Fruit fly (Drosophila melanogaster) whole organism, embryonic: ENCODE results near the gene Sr-CI.

Source experiments
- Aef1 ChIP-seq: fragments of 200-800 bp; sonication (Bioruptor generic); IDR thresholded peaks from 3 replicates; pipeline ENCODE4 v1.3.6; 2022; ENCODE audit warnings: missing biosample characterization, missing genetic modification characterization
- Atf3 ChIP-seq: fragments of 200-800 bp; sonication (Bioruptor generic); optimal IDR thresholded peaks from 3 replicates; lab custom pipeline; 2016; ENCODE audit warnings: missing biosample characterization, missing genetic modification characterization
- CG10543 ChIP-seq: fragments of 200-800 bp; sonication (Bioruptor generic); optimal IDR thresholded peaks from 3 replicates; lab custom pipeline; 2017; ENCODE audit warnings: missing biosample characterization, mild to moderate bottlenecking, missing genetic modification characterization, moderate library complexity
- CG12071 ChIP-seq: fragments of 200-800 bp; sonication (Bioruptor generic); optimal IDR thresholded peaks from 3 replicates; lab custom pipeline; 2018; ENCODE audit warnings: missing biosample characterization, mild to moderate bottlenecking, missing genetic modification characterization
- CG12299 ChIP-seq: fragments of 200-800 bp; sonication (Bioruptor generic); optimal IDR thresholded peaks from 2 replicates; lab custom pipeline; 2018; ENCODE audit warnings: missing biosample characterization, mild to moderate bottlenecking, missing genetic modification characterization
- CG12744 ChIP-seq: fragments of 200-800 bp; sonication (Bioruptor generic); optimal IDR thresholded peaks from 2 replicates; lab custom pipeline; 2016; ENCODE audit warnings: missing biosample characterization, missing genetic modification characterization
- CG13624 ChIP-seq: fragments of 200-800 bp; sonication (Bioruptor generic); optimal IDR thresholded peaks from 2 replicates; lab custom pipeline; 2016; ENCODE audit warnings: missing biosample characterization, missing genetic modification characterization
- CG15696 ChIP-seq: fragments of 200-800 bp; sonication (Bioruptor generic); optimal IDR thresholded peaks from 2 replicates; lab custom pipeline; 2019; ENCODE audit warnings: missing biosample characterization, mild to moderate bottlenecking, missing genetic modification characterization, moderate library complexity
- CG17328 ChIP-seq: fragments of 200-800 bp; sonication (Bioruptor generic); IDR thresholded peaks from 2 replicates; pipeline ENCODE4 v1.3.6; 2022; ENCODE audit warnings: missing biosample characterization, missing genetic modification characterization
- CG17385 ChIP-seq: fragments of 200-800 bp; sonication (Bioruptor generic); optimal IDR thresholded peaks from 3 replicates; lab custom pipeline; 2018; ENCODE audit warnings: missing biosample characterization, mild to moderate bottlenecking, missing genetic modification characterization
- CG18011 ChIP-seq: fragments of 200-800 bp; sonication (Bioruptor generic); optimal IDR thresholded peaks from 2 replicates; lab custom pipeline; 2017; ENCODE audit warnings: missing biosample characterization, missing genetic modification characterization, mild to moderate bottlenecking, moderate library complexity, missing genotype
- CG18599 ChIP-seq: fragments of 200-800 bp; sonication (Bioruptor generic); optimal IDR thresholded peaks from 3 replicates; lab custom pipeline; 2017; ENCODE audit warnings: missing biosample characterization, missing genetic modification characterization, mild to moderate bottlenecking, moderate library complexity, missing genetic modification reagents
- CG30403 ChIP-seq: fragments of 200-800 bp; sonication (Bioruptor generic); optimal IDR thresholded peaks from 3 replicates; lab custom pipeline; 2016; ENCODE audit warnings: missing biosample characterization, missing genetic modification characterization
- CG30431 ChIP-seq: fragments of 200-800 bp; sonication (Bioruptor generic); optimal IDR thresholded peaks from 2 replicates; lab custom pipeline; 2017; ENCODE audit warnings: missing biosample characterization, missing genetic modification characterization
- CG31441 ChIP-seq: fragments of 200-800 bp; sonication (Bioruptor generic); IDR thresholded peaks from 2 replicates; pipeline ENCODE4 v1.3.6; 2022; ENCODE audit warnings: missing biosample characterization, missing genetic modification characterization
- CG6854 ChIP-seq: fragments of 200-800 bp; sonication (Bioruptor generic); optimal IDR thresholded peaks from 3 replicates; lab custom pipeline; 2017; ENCODE audit warnings: missing biosample characterization, mild to moderate bottlenecking, missing genetic modification characterization
- CG7928 ChIP-seq: fragments of 200-800 bp; sonication (Bioruptor generic); optimal IDR thresholded peaks from 2 replicates; lab custom pipeline; 2017; ENCODE audit warnings: missing biosample characterization, mild to moderate bottlenecking, missing genetic modification characterization
- CG8089 ChIP-seq: fragments of 200-800 bp; sonication (Bioruptor generic); optimal IDR thresholded peaks from 3 replicates; lab custom pipeline; 2016; ENCODE audit warnings: missing biosample characterization, missing genetic modification characterization
- CG8388 ChIP-seq: fragments of 200-800 bp; sonication (Bioruptor generic); optimal IDR thresholded peaks from 2 replicates; lab custom pipeline; 2019; ENCODE audit warnings: missing biosample characterization, mild to moderate bottlenecking, missing genetic modification characterization, moderate library complexity
- CG8765 ChIP-seq: fragments of 200-800 bp; sonication (Bioruptor generic); IDR thresholded peaks from 2 replicates; pipeline ENCODE4 v1.3.6; 2022; ENCODE audit warnings: missing biosample characterization, missing genetic modification characterization
- Camta ChIP-seq: fragments of 200-800 bp; sonication (Bioruptor generic); optimal IDR thresholded peaks from 2 replicates; lab custom pipeline; 2016; ENCODE audit warnings: missing biosample characterization, missing genetic modification characterization
- Chrac-16 ChIP-seq: fragments of 200-800 bp; sonication (Bioruptor generic); optimal IDR thresholded peaks from 3 replicates; lab custom pipeline; 2016; ENCODE audit warnings: missing biosample characterization, missing genetic modification characterization
- Dip2 ChIP-seq: fragments of 200-800 bp; sonication (Bioruptor generic); IDR thresholded peaks from 2 replicates; pipeline ENCODE4 v1.3.6; 2022; ENCODE audit warnings: missing biosample characterization, missing genetic modification characterization
- Ets65A ChIP-seq: fragments of 200-800 bp; sonication (Bioruptor generic); peaks from one replicate; lab custom pipeline; 2016; ENCODE audit warnings: missing biosample characterization, missing genetic modification characterization
- Fer3 ChIP-seq: fragments of 200-800 bp; sonication (Bioruptor generic); optimal IDR thresholded peaks from 2 replicates; lab custom pipeline; 2018; ENCODE audit warnings: missing biosample characterization, mild to moderate bottlenecking, missing genetic modification characterization, moderate library complexity
- Optix ChIP-seq: fragments of 200-800 bp; sonication (Bioruptor generic); IDR thresholded peaks from 3 replicates; pipeline ENCODE4 v1.3.6; 2022; ENCODE audit warnings: missing biosample characterization, missing genetic modification characterization
- Sox100B ChIP-seq: fragments of 200-800 bp; sonication (Bioruptor generic); optimal IDR thresholded peaks from 3 replicates; lab custom pipeline; 2018; ENCODE audit warnings: missing biosample characterization, mild to moderate bottlenecking, missing genetic modification characterization
- Sox102F ChIP-seq: fragments of 200-800 bp; sonication (Bioruptor generic); optimal IDR thresholded peaks from 2 replicates; lab custom pipeline; 2018; ENCODE audit warnings: missing biosample characterization, mild to moderate bottlenecking, missing genetic modification characterization, moderate library complexity
- Usf ChIP-seq: fragments of 200-800 bp; sonication (Bioruptor generic); optimal IDR thresholded peaks from 2 replicates; lab custom pipeline; 2017; ENCODE audit warnings: missing genotype, missing biosample characterization, missing genetic modification characterization
- ato ChIP-seq: fragments of 200-800 bp; sonication (Bioruptor generic); IDR thresholded peaks from 2 replicates; pipeline ENCODE4 v1.3.6; 2022; ENCODE audit warnings: missing biosample characterization, missing genetic modification characterization; ENCODE audit not compliant: partially characterized antibody
- chinmo ChIP-seq: fragments of 200-800 bp; sonication (Bioruptor generic); IDR thresholded peaks from 4 replicates; pipeline ENCODE4 v1.3.6; 2022; ENCODE audit warnings: missing biosample characterization, missing genetic modification characterization; ENCODE audit not compliant: partially characterized antibody
- cwo ChIP-seq: fragments of 200-800 bp; sonication (Bioruptor generic); optimal IDR thresholded peaks from 3 replicates; lab custom pipeline; 2017; ENCODE audit warnings: missing biosample characterization, missing genetic modification characterization, mild to moderate bottlenecking, moderate library complexity, missing genetic modification reagents
- esg ChIP-seq: fragments of 200-800 bp; sonication (Bioruptor generic); conservative IDR thresholded peaks from 2 replicates; pipeline ENCODE4 v1.3.6; 2022; ENCODE audit warnings: missing biosample characterization, missing genetic modification characterization
- eyg ChIP-seq: fragments of 200-800 bp; sonication (Bioruptor generic); optimal IDR thresholded peaks from 3 replicates; lab custom pipeline; 2016; ENCODE audit warnings: missing biosample characterization, missing genetic modification characterization
- grn ChIP-seq: fragments of 200-800 bp; sonication (Bioruptor generic); optimal IDR thresholded peaks from 3 replicates; lab custom pipeline; 2017; ENCODE audit warnings: missing biosample characterization, missing genetic modification characterization
- hbn ChIP-seq: fragments of 200-800 bp; sonication (Bioruptor generic); IDR thresholded peaks from 2 replicates; pipeline ENCODE4 v1.3.6; 2022; ENCODE audit warnings: missing biosample characterization, missing genetic modification characterization; ENCODE audit not compliant: partially characterized antibody
- ind ChIP-seq: fragments of 200-800 bp; sonication (Bioruptor generic); optimal IDR thresholded peaks from 3 replicates; lab custom pipeline; 2016; ENCODE audit warnings: missing biosample characterization, missing genetic modification characterization
- jing ChIP-seq: fragments of 200-800 bp; sonication (Bioruptor generic); optimal IDR thresholded peaks from 2 replicates; lab custom pipeline; 2018; ENCODE audit warnings: missing biosample characterization, mild to moderate bottlenecking, missing genetic modification characterization
- ken ChIP-seq: fragments of 200-800 bp; sonication (Bioruptor generic); IDR thresholded peaks from 3 replicates; pipeline ENCODE4 v1.3.6; 2022; ENCODE audit warnings: missing biosample characterization, missing genetic modification characterization
- lilli ChIP-seq: fragments of 200-800 bp; sonication (Bioruptor generic); optimal IDR thresholded peaks from 3 replicates; lab custom pipeline; 2016; ENCODE audit warnings: missing biosample characterization, missing genetic modification characterization
- maf-S ChIP-seq: fragments of 200-800 bp; sonication (Bioruptor generic); optimal IDR thresholded peaks from 2 replicates; lab custom pipeline; 2016; ENCODE audit warnings: missing biosample characterization, missing genetic modification characterization
- nerfin-2 ChIP-seq: fragments of 200-800 bp; sonication (Bioruptor generic); IDR thresholded peaks from 2 replicates; pipeline ENCODE4 v1.3.6; 2022; ENCODE audit warnings: missing biosample characterization, missing genetic modification characterization; ENCODE audit not compliant: partially characterized antibody
- nom ChIP-seq: fragments of 200-800 bp; sonication (Bioruptor generic); optimal IDR thresholded peaks from 2 replicates; lab custom pipeline; 2017; ENCODE audit warnings: missing biosample characterization, missing genetic modification characterization, mild to moderate bottlenecking, moderate library complexity, missing genetic modification reagents
- odd ChIP-seq: fragments of 200-800 bp; sonication (Bioruptor generic); optimal IDR thresholded peaks from 2 replicates; lab custom pipeline; 2017; ENCODE audit warnings: missing biosample characterization, mild to moderate bottlenecking, missing genetic modification characterization
- org-1 ChIP-seq: fragments of 200-800 bp; sonication (Bioruptor generic); optimal IDR thresholded peaks from 2 replicates; lab custom pipeline; 2017; ENCODE audit warnings: missing biosample characterization, missing genetic modification characterization
- pb ChIP-seq: fragments of 200-800 bp; sonication (Bioruptor generic); optimal IDR thresholded peaks from 3 replicates; lab custom pipeline; 2016; ENCODE audit warnings: missing biosample characterization, missing genetic modification characterization
- shn ChIP-seq: fragments of 200-800 bp; sonication (Bioruptor generic); optimal IDR thresholded peaks from 3 replicates; lab custom pipeline; 2016; ENCODE audit warnings: missing biosample characterization, missing genetic modification characterization
- sr ChIP-seq: fragments of 200-800 bp; sonication (Bioruptor generic); IDR thresholded peaks from 3 replicates; pipeline ENCODE4 v1.3.6; 2022; ENCODE audit warnings: missing biosample characterization, missing genetic modification characterization
- tap ChIP-seq: fragments of 200-800 bp; optimal IDR thresholded peaks from 3 replicates; lab custom pipeline; 2019; ENCODE audit warnings: missing biosample characterization, mild to moderate bottlenecking, missing genetic modification characterization, moderate library complexity
- wor ChIP-seq: fragments of 200-800 bp; sonication (Bioruptor generic); IDR thresholded peaks from 2 replicates; pipeline ENCODE4 v1.3.6; 2022; ENCODE audit warnings: missing biosample characterization, missing genetic modification characterization
- zfh2 ChIP-seq: fragments of 200-800 bp; sonication (Bioruptor generic); optimal IDR thresholded peaks from 2 replicates; lab custom pipeline; 2016; ENCODE audit warnings: missing biosample characterization, missing genetic modification characterization

Sr-CI gene

dm6 chr2L:4133078-4133477 is 11.6 kb downstream of the Sr-CI start:
- TF ChIP-seq CG30403 (GFP tag; lab: Kevin White, UChicago) = peak; percentile 22
- TF ChIP-seq esg = peak; percentile 40
- TF ChIP-seq ato = no peak
- 0 out of 2 replicates have a peak, but pooled peaks have one; percentile 24 for TF ChIP-seq wor (GFP tag; lab: Robert Waterston, UW)
- TF ChIP-seq CG18599 = peak; percentile 75
- no peak for TF ChIP-seq zfh2 (GFP tag; lab: Kevin White, UChicago)
- TF ChIP-seq CG10543 (GFP tag; lab: Kevin White, UChicago) = no peak
- no peak for TF ChIP-seq Atf3 (GFP tag; lab: Kevin White, UChicago)
- peak; percentile 44 for TF ChIP-seq cwo (GFP tag; lab: Kevin White, UChicago)
- TF ChIP-seq ken (GFP tag; lab: Robert Waterston, UW) = no peak
- TF ChIP-seq CG8388 = peak; percentile 4
- peak; percentile 34 for TF ChIP-seq Sox102F
- TF ChIP-seq pb (GFP tag; lab: Kevin White, UChicago) = no peak
- TF ChIP-seq CG7928 = no peak
- no peak for TF ChIP-seq CG12744
- TF ChIP-seq CG30431 (GFP tag; lab: Kevin White, UChicago) = no peak
- TF ChIP-seq CG12071 (GFP tag; lab: Kevin White, UChicago) = peak; percentile 25
- TF ChIP-seq shn (GFP tag; lab: Kevin White, UChicago) = no peak
- no peak for TF ChIP-seq odd (GFP tag; lab: Kevin White, UChicago)
- peak; percentile 18 for TF ChIP-seq maf-S (GFP tag; lab: Kevin White, UChicago)
- TF ChIP-seq CG13624 = no peak
- TF ChIP-seq CG12299 (tag; lab: Kevin White, UChicago) = no peak
- no peak; the same call in 1 of the 2 replicates for TF ChIP-seq CG8765 (GFP tag; lab: Robert Waterston, UW)
- TF ChIP-seq Optix = no peak
- no peak for TF ChIP-seq eyg (GFP tag; lab: Kevin White, UChicago)
- peak; percentile 14 for TF ChIP-seq CG15696 (tag; lab: Kevin White, UChicago)
- TF ChIP-seq Aef1 (GFP tag; lab: Robert Waterston, UW) = 0 out of 3 replicates have a peak, but pooled peaks have one; percentile 24
- no peak for TF ChIP-seq grn (GFP tag; lab: Kevin White, UChicago)
- no peak for TF ChIP-seq Chrac-16 (GFP tag; lab: Kevin White, UChicago)
- TF ChIP-seq Fer3 (tag; lab: Kevin White, UChicago) = peak; percentile 4
- peak; percentile 41 for TF ChIP-seq lilli (GFP tag; lab: Kevin White, UChicago)
- no peak for TF ChIP-seq CG17385 (GFP tag; lab: Kevin White, UChicago)
- TF ChIP-seq org-1 (GFP tag; lab: Kevin White, UChicago) = no peak
- TF ChIP-seq Usf (GFP tag; lab: Kevin White, UChicago) = no peak
- peak; percentile 13 for TF ChIP-seq Sox100B (GFP tag; lab: Kevin White, UChicago)
- TF ChIP-seq CG8089 (GFP tag; lab: Kevin White, UChicago) = no peak
- no peak for TF ChIP-seq Dip2 (GFP tag; lab: Robert Waterston, UW)
- TF ChIP-seq hbn (GFP tag; lab: Robert Waterston, UW) = no peak
- no peak for TF ChIP-seq nom (GFP tag; lab: Kevin White, UChicago)
- no peak for TF ChIP-seq CG18011 (GFP tag; lab: Kevin White, UChicago)
- no peak for TF ChIP-seq chinmo (GFP tag; lab: Robert Waterston, UW)
- no peak for TF ChIP-seq sr (GFP tag; lab: Robert Waterston, UW)
- TF ChIP-seq Camta (GFP tag; lab: Kevin White, UChicago) = no peak
- TF ChIP-seq CG17328 (GFP tag; lab: Robert Waterston, UW) = 0 out of 2 replicates have a peak, but pooled peaks have one; percentile 11
- peak; percentile 8 for TF ChIP-seq CG6854 (GFP tag; lab: Kevin White, UChicago)
- no peak for TF ChIP-seq nerfin-2 (GFP tag; lab: Robert Waterston, UW)
- no peak for TF ChIP-seq Ets65A (GFP tag; lab: Kevin White, UChicago)
- TF ChIP-seq ind (GFP tag; lab: Kevin White, UChicago) = peak; percentile 47
- peak; percentile 66 for TF ChIP-seq CG31441 (GFP tag; lab: Robert Waterston, UW)
- peak; percentile 16 for TF ChIP-seq jing
- peak; percentile 67 for TF ChIP-seq tap (tag; lab: Kevin White, UChicago)
